Fruit fly (Drosophila melanogaster) whole organism, prepupa: ENCODE measurements around the gene amos.
A peak's percentile ranks its signal among the peaks of the same experiment; 100 is the strongest.

Experiments used
- Blimp-1 ChIP-seq: fragments of 200-800 bp; sonication (Bioruptor generic); optimal IDR thresholded peaks from 3 replicates; lab custom pipeline; 2017; ENCODE audit warnings: missing biosample characterization, missing genetic modification characterization, mild to moderate bottlenecking, moderate library complexity, missing genetic modification reagents
- CG10669 ChIP-seq: fragments of 200-800 bp; sonication (Bioruptor generic); optimal IDR thresholded peaks from 3 replicates; lab custom pipeline; 2018; ENCODE audit warnings: missing biosample characterization, mild to moderate bottlenecking, missing genetic modification characterization, moderate library complexity
- CG11294 ChIP-seq: fragments of 200-800 bp; sonication (Bioruptor generic); IDR thresholded peaks from 2 replicates; pipeline ENCODE4 v1.3.6; 2022; ENCODE audit warnings: missing biosample characterization, missing genetic modification characterization
- CG11762 ChIP-seq: fragments of 200-800 bp; sonication (Bioruptor generic); optimal IDR thresholded peaks from 3 replicates; lab custom pipeline; 2016; ENCODE audit warnings: missing biosample characterization, missing genetic modification characterization; ENCODE audit not compliant: insufficient read depth
- CG11902 ChIP-seq: fragments of 200-800 bp; sonication (Bioruptor generic); optimal IDR thresholded peaks from 3 replicates; lab custom pipeline; 2016; ENCODE audit warnings: missing biosample characterization, missing genetic modification characterization
- CG15336 ChIP-seq: fragments of 200-800 bp; sonication (Bioruptor generic); IDR thresholded peaks from 2 replicates; pipeline ENCODE4 v1.3.6; 2022; ENCODE audit warnings: missing biosample characterization, missing genetic modification characterization
- CG1621 ChIP-seq: fragments of 200-800 bp; sonication (Bioruptor generic); optimal IDR thresholded peaks from 3 replicates; lab custom pipeline; 2018; ENCODE audit warnings: missing biosample characterization, mild to moderate bottlenecking, missing genetic modification characterization
- CG16779 ChIP-seq: fragments of 200-800 bp; sonication (Bioruptor generic); optimal IDR thresholded peaks from 3 replicates; lab custom pipeline; 2017; ENCODE audit warnings: missing biosample characterization, mild to moderate bottlenecking, missing genetic modification characterization
- CG3032 ChIP-seq: fragments of 200-800 bp; optimal IDR thresholded peaks from 2 replicates; lab custom pipeline; 2019; ENCODE audit warnings: missing biosample characterization, mild to moderate bottlenecking, missing genetic modification characterization, moderate library complexity
- CG31627 ChIP-seq: fragments of 200-800 bp; sonication (Bioruptor generic); optimal IDR thresholded peaks from 3 replicates; lab custom pipeline; 2016; ENCODE audit warnings: missing biosample characterization, missing genetic modification characterization
- CG34406 ChIP-seq: fragments of 200-800 bp; sonication (Bioruptor generic); optimal IDR thresholded peaks from 3 replicates; lab custom pipeline; 2016; ENCODE audit warnings: missing biosample characterization, missing genetic modification characterization
- CG3919 ChIP-seq: fragments of 200-800 bp; sonication (Bioruptor generic); optimal IDR thresholded peaks from 3 replicates; lab custom pipeline; 2016; ENCODE audit warnings: missing biosample characterization, missing genetic modification characterization
- CG6163 ChIP-seq: fragments of 200-800 bp; sonication (Bioruptor generic); IDR thresholded peaks from 3 replicates; pipeline ENCODE4 v1.3.6; 2022; ENCODE audit warnings: missing biosample characterization, missing genetic modification characterization
- CG6276 ChIP-seq: fragments of 200-800 bp; sonication (Bioruptor generic); optimal IDR thresholded peaks from 2 replicates; lab custom pipeline; 2017; ENCODE audit warnings: missing biosample characterization, mild to moderate bottlenecking, missing genetic modification characterization
- CG6792 ChIP-seq: fragments of 200-800 bp; sonication (Bioruptor generic); optimal IDR thresholded peaks from 3 replicates; lab custom pipeline; 2016; ENCODE audit warnings: missing biosample characterization, missing genetic modification characterization
- CG6854 ChIP-seq: fragments of 200-800 bp; sonication (Bioruptor generic); optimal IDR thresholded peaks from 2 replicates; lab custom pipeline; 2017; ENCODE audit warnings: missing biosample characterization, mild to moderate bottlenecking, missing genetic modification characterization
- CG7368 ChIP-seq: fragments of 200-800 bp; sonication (Bioruptor generic); optimal IDR thresholded peaks from 3 replicates; lab custom pipeline; 2016; ENCODE audit warnings: missing biosample characterization, missing genetic modification characterization
- CG8119 ChIP-seq: fragments of 200-800 bp; sonication (Bioruptor generic); IDR thresholded peaks from 3 replicates; pipeline ENCODE4 v1.3.6; 2022; ENCODE audit warnings: missing biosample characterization, missing genetic modification characterization
- CG8319 ChIP-seq: fragments of 200-800 bp; sonication (Bioruptor generic); optimal IDR thresholded peaks from 3 replicates; lab custom pipeline; 2016; ENCODE audit warnings: missing biosample characterization, missing genetic modification characterization
- CG9139 ChIP-seq: fragments of 200-800 bp; sonication (Bioruptor generic); optimal IDR thresholded peaks from 3 replicates; lab custom pipeline; 2017; ENCODE audit warnings: missing biosample characterization, mild to moderate bottlenecking, missing genetic modification characterization
- Eip75B ChIP-seq: fragments of 200-800 bp; sonication (Bioruptor generic); optimal IDR thresholded peaks from 3 replicates; lab custom pipeline; 2016; ENCODE audit warnings: missing biosample characterization, missing genetic modification characterization
- Eip78C ChIP-seq: fragments of 200-800 bp; sonication (Bioruptor generic); peaks from one replicate; lab custom pipeline; 2016; ENCODE audit warnings: missing biosample characterization, missing genetic modification characterization
- Eip93F ChIP-seq: fragments of 200-800 bp; sonication (Bioruptor generic); optimal IDR thresholded peaks from 2 replicates; lab custom pipeline; 2016; ENCODE audit warnings: missing biosample characterization, mild to moderate bottlenecking, missing genetic modification characterization
- Ets21C ChIP-seq: fragments of 200-800 bp; sonication (Bioruptor generic); optimal IDR thresholded peaks from 3 replicates; lab custom pipeline; 2016; ENCODE audit warnings: missing biosample characterization, missing genetic modification characterization
- Ets96B ChIP-seq: fragments of 200-800 bp; optimal IDR thresholded peaks from 2 replicates; lab custom pipeline; 2019; ENCODE audit warnings: missing biosample characterization, mild to moderate bottlenecking, missing genetic modification characterization, moderate library complexity
- Gug ChIP-seq: fragments of 200-800 bp; sonication (Bioruptor generic); IDR thresholded peaks from 2 replicates; pipeline ENCODE4 v1.3.6; 2022; ENCODE audit warnings: missing biosample characterization, missing genetic modification characterization
- Hr38 ChIP-seq: sonication (Bioruptor generic); optimal IDR thresholded peaks from 2 replicates; lab custom pipeline; 2016; ENCODE audit warnings: missing biosample characterization, missing genetic modification characterization
- Hr39 ChIP-seq: fragments of 200-800 bp; sonication (Bioruptor generic); optimal IDR thresholded peaks from 2 replicates; lab custom pipeline; 2016; ENCODE audit warnings: missing biosample characterization, missing genetic modification characterization
- Lpt ChIP-seq: fragments of 200-800 bp; sonication (Bioruptor generic); optimal IDR thresholded peaks from 3 replicates; lab custom pipeline; 2016; ENCODE audit warnings: missing biosample characterization, missing genetic modification characterization
- Met ChIP-seq: fragments of 200-800 bp; sonication (Bioruptor generic); optimal IDR thresholded peaks from 3 replicates; lab custom pipeline; 2016; ENCODE audit warnings: missing biosample characterization, missing genetic modification characterization
- OdsH ChIP-seq: fragments of 200-800 bp; sonication (Bioruptor generic); optimal IDR thresholded peaks from 3 replicates; lab custom pipeline; 2016; ENCODE audit warnings: missing biosample characterization, missing genetic modification characterization
- Sox14 ChIP-seq: fragments of 200-800 bp; sonication (Bioruptor generic); optimal IDR thresholded peaks from 3 replicates; lab custom pipeline; 2016; ENCODE audit warnings: missing biosample characterization, missing genetic modification characterization
- Sox15 ChIP-seq: fragments of 200-800 bp; sonication (Bioruptor generic); optimal IDR thresholded peaks from 3 replicates; lab custom pipeline; 2016; ENCODE audit warnings: missing biosample characterization, missing genetic modification characterization
- acj6 ChIP-seq: fragments of 200-800 bp; sonication (Bioruptor generic); optimal IDR thresholded peaks from 3 replicates; lab custom pipeline; 2016; ENCODE audit warnings: missing biosample characterization, missing genetic modification characterization
- cyc ChIP-seq: fragments of 200-800 bp; sonication (Bioruptor generic); optimal IDR thresholded peaks from 3 replicates; lab custom pipeline; 2016; ENCODE audit warnings: missing biosample characterization, missing genetic modification characterization
- dsx ChIP-seq: fragments of 200-800 bp; optimal IDR thresholded peaks from 3 replicates; lab custom pipeline; 2019; ENCODE audit warnings: missing biosample characterization, mild to moderate bottlenecking, missing genetic modification characterization, moderate library complexity; ENCODE audit not compliant: poor library complexity, severe bottlenecking
- eg ChIP-seq: fragments of 200-800 bp; sonication (Bioruptor generic); IDR thresholded peaks from 3 replicates; pipeline ENCODE4 v1.3.6; 2022; ENCODE audit warnings: missing biosample characterization, missing genetic modification characterization
- esn ChIP-seq: fragments of 200-800 bp; sonication (Bioruptor generic); optimal IDR thresholded peaks from 2 replicates; lab custom pipeline; 2016; ENCODE audit warnings: missing biosample characterization, mild to moderate bottlenecking, missing genetic modification characterization, moderate library complexity
- fd59A ChIP-seq: fragments of 200-800 bp; sonication (Bioruptor generic); optimal IDR thresholded peaks from 2 replicates; lab custom pipeline; 2017; ENCODE audit warnings: missing biosample characterization, mild to moderate bottlenecking, missing genetic modification characterization, missing genetic modification reagents
- fd85E ChIP-seq: fragments of 200-800 bp; sonication (Bioruptor generic); optimal IDR thresholded peaks from 3 replicates; lab custom pipeline; 2016; ENCODE audit warnings: missing biosample characterization, missing genetic modification characterization
- fkh ChIP-seq: fragments of 200-800 bp; sonication (Bioruptor generic); optimal IDR thresholded peaks from 3 replicates; lab custom pipeline; 2017; ENCODE audit warnings: missing biosample characterization, mild to moderate bottlenecking, missing genetic modification characterization, moderate library complexity
- lz ChIP-seq: fragments of 200-800 bp; sonication (Bioruptor generic); optimal IDR thresholded peaks from 3 replicates; lab custom pipeline; 2016; ENCODE audit warnings: missing biosample characterization, missing genetic modification characterization
- salr ChIP-seq, 2 experiments: fragments of 200-800 bp; sonication (Bioruptor generic); optimal IDR thresholded peaks; 3 replicates each; lab custom pipeline; 2016 to 2018; ENCODE audit warnings: missing biosample characterization in 2 of 2, missing genetic modification characterization in 2 of 2, mild to moderate bottlenecking in 1 of 2
- spab ChIP-seq: fragments of 200-800 bp; sonication (Bioruptor generic); optimal IDR thresholded peaks from 2 replicates; lab custom pipeline; 2017; ENCODE audit warnings: missing biosample characterization, mild to moderate bottlenecking, missing genetic modification characterization, missing genetic modification reagents
- svp ChIP-seq: fragments of 200-800 bp; sonication (Bioruptor generic); peaks from one replicate; lab custom pipeline; 2016; ENCODE audit warnings: missing biosample characterization, missing genetic modification characterization
- vri ChIP-seq: fragments of 200-800 bp; sonication (Bioruptor generic); optimal IDR thresholded peaks from 3 replicates; lab custom pipeline; 2016; ENCODE audit warnings: missing biosample characterization, mild to moderate bottlenecking, missing genetic modification characterization

Gene amos

DNA sequence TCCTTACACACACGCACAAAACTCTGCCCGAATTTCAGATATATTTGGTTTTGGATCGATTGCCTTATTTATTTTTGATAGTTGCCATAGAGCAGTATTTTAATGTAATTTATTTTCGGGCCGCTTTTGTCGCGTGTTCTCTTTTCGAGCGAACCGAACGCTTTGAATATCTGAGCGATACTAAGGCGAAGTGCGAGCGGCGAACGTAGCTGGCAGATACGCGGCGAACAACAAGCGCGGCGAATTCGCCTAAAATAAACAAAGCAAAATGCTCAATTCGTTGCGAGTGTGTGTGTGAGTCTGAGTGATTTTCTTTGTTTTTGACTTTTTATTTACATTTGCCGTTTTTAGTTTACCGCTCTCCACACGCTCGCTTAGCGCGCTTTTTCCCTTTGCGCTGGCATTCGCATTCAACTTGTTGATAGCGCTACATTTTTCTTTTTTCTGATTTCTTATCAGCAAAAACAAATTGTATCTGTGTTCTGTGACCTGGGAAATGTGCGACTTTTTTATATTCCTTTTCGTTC is 33.6 kb downstream of the amos start (continued):
- peak; percentile 35 for TF ChIP-seq CG9139 (GFP tag; lab: Kevin White, UChicago)
- peak; percentile 12 for TF ChIP-seq CG6792
- TF ChIP-seq CG6163: peak; percentile 85; the same call in 2 of the 3 replicates
- TF ChIP-seq Gug (GFP tag; lab: Robert Waterston, UW): no peak
- TF ChIP-seq Eip93F (GFP tag; lab: Kevin White, UChicago): no peak
- peak; percentile 33 for TF ChIP-seq CG3032
- no peak for TF ChIP-seq Met (GFP tag; lab: Kevin White, UChicago)
- TF ChIP-seq CG34406 (GFP tag; lab: Kevin White, UChicago): no peak
- TF ChIP-seq, all 60 proteins: peak for 29

DNA sequence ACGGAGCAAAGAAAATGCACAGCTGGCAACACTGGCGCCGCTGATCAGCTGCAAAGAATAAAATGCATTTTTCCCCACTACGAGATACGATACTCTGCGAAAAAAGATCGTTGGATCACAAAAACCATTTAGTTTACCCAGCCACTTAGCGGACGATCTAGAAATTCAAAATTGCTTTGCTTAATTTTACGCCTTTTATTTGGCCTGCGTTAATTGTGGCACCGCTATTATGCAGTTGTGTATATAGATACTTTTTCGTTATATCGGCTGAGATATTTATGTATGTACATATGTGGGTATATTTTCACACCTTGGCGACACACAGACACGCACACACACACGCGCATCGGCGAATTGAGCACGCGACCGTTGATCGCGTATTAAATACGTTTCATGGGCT is 34.1 kb downstream of the amos start:
- TF ChIP-seq CG3919 (no peak), dsx (GFP tag; lab: Kevin White, UChicago) (peak; percentile 47), CG6276 (GFP tag; lab: Kevin White, UChicago) (peak; percentile 24), cyc (no peak), acj6 (GFP tag; lab: Kevin White, UChicago) (no peak), CG11902 (GFP tag; lab: Kevin White, UChicago) (no peak)

DNA sequence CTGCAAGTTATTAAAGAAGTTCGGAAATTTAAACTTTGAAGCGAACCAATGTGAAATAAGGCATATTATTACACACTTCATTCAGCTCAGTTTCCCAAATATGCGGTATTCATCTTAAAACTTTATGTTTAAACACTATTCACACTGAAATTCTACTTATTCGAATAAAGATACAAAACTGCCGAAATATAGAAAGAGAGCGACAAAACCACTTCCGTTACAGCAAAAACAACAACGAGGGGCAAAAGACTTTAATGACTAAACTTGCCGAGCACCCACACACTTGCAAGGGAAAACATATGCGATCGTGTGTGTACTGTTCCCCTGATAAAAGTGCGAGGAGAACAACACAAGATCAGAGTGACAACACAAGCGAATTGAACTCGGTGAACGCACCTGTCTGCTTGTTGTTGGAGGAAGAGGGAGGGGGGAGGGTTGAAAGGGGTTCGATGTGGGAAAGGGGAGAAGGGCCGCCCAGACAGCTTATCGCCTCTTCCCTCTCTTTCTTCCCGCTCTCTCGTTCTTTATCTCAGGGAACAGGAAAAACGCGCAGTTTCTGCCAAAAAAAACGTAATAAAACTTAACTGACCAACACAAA is 35.1 kb downstream of the amos start:
- TF ChIP-seq cyc (no peak), esn (no peak), CG3919 (no peak), Eip78C (GFP tag; lab: Kevin White, UChicago) (peak; percentile 60), CG10669 (GFP tag; lab: Kevin White, UChicago) (no peak), CG11762 (GFP tag; lab: Kevin White, UChicago) (no peak), Ets96B (tag; lab: Kevin White, UChicago) (no peak), CG1621 (tag; lab: Kevin White, UChicago) (no peak), dsx (GFP tag; lab: Kevin White, UChicago) (no peak), vri (GFP tag; lab: Kevin White, UChicago) (peak; percentile 51), CG6792 (no peak), lz (GFP tag; lab: Kevin White, UChicago) (no peak), OdsH (GFP tag; lab: Kevin White, UChicago) (no peak), CG6163 (peak; percentile 40; the same call in 2 of the 3 replicates), eg (GFP tag; lab: Robert Waterston, UW) (no peak), Blimp-1 (GFP tag; lab: Kevin White, UChicago) (no peak), CG9139 (GFP tag; lab: Kevin White, UChicago) (no peak), CG8319 (GFP tag; lab: Kevin White, UChicago) (no peak), CG8119 (no peak), CG7368 (GFP tag; lab: Kevin White, UChicago) (no peak), CG16779 (tag; lab: Kevin White, UChicago) (no peak), CG34406 (GFP tag; lab: Kevin White, UChicago) (no peak), CG3032 (no peak), salr (GFP tag; optimal IDR thresholded peaks at IDR 0.05; lab: Kevin White, UChicago) (no peak), fd59A (GFP tag; lab: Kevin White, UChicago) (no peak), CG15336 (GFP tag; lab: Robert Waterston, UW) (no peak), Sox15 (GFP tag; lab: Kevin White, UChicago) (no peak), CG6276 (GFP tag; lab: Kevin White, UChicago) (no peak), svp (no peak), CG31627 (GFP tag; lab: Kevin White, UChicago) (no peak), CG11902 (GFP tag; lab: Kevin White, UChicago) (no peak), Hr39 (GFP tag; lab: Kevin White, UChicago) (no peak), fkh (GFP tag; lab: Kevin White, UChicago) (peak; percentile 57), fd85E (GFP tag; lab: Kevin White, UChicago) (no peak), CG6854 (peak; percentile 22), Hr38 (GFP tag; lab: Kevin White, UChicago) (no peak), CG11294 (GFP tag; lab: Robert Waterston, UW) (no peak), Lpt (peak; percentile 38), Eip75B (GFP tag; lab: Kevin White, UChicago) (no peak), spab (GFP tag; lab: Kevin White, UChicago) (no peak), Ets21C (no peak), Sox14 (GFP tag; lab: Kevin White, UChicago) (peak; percentile 17), Met (GFP tag; lab: Kevin White, UChicago) (no peak)
